Fruit fly (Drosophila melanogaster) whole organism, embryonic: ENCODE measurements around the gene Cyp4ac2.
A peak's percentile ranks its signal among the peaks of the same experiment; 100 is the strongest.

Experiments used
- B-H1 ChIP-seq: fragments of 200-800 bp; sonication (Bioruptor generic); IDR thresholded peaks from 3 replicates; pipeline ENCODE4 v1.3.6; 2022; ENCODE audit warnings: missing biosample characterization, missing genetic modification characterization
- CG10267 ChIP-seq: fragments of 200-800 bp; sonication (Bioruptor generic); optimal IDR thresholded peaks from 2 replicates; lab custom pipeline; 2018; ENCODE audit warnings: missing biosample characterization, mild to moderate bottlenecking, missing genetic modification characterization, moderate library complexity
- CG11093 ChIP-seq: fragments of 200-800 bp; sonication (Bioruptor generic); IDR thresholded peaks from 3 replicates; pipeline ENCODE4 v1.3.6; 2022; ENCODE audit warnings: missing biosample characterization, missing genetic modification characterization
- CG12769 ChIP-seq: fragments of 200-800 bp; sonication (Bioruptor generic); optimal IDR thresholded peaks from 2 replicates; lab custom pipeline; 2019; ENCODE audit warnings: missing biosample characterization, mild to moderate bottlenecking, missing genetic modification characterization, moderate library complexity
- CG14860 ChIP-seq: fragments of 200-800 bp; sonication (Bioruptor generic); IDR thresholded peaks from 3 replicates; pipeline ENCODE4 v1.3.6; 2022; ENCODE audit warnings: missing biosample characterization, missing genetic modification characterization; ENCODE audit not compliant: partially characterized antibody
- CG15011 ChIP-seq: fragments of 200-800 bp; sonication (Bioruptor generic); optimal IDR thresholded peaks from 3 replicates; lab custom pipeline; 2018; ENCODE audit warnings: missing biosample characterization, mild to moderate bottlenecking, missing genetic modification characterization
- CG15269 ChIP-seq: fragments of 200-800 bp; sonication (Bioruptor generic); optimal IDR thresholded peaks from 2 replicates; lab custom pipeline; 2018; ENCODE audit warnings: missing biosample characterization, mild to moderate bottlenecking, missing genetic modification characterization, moderate library complexity
- CG15479 ChIP-seq: fragments of 200-800 bp; sonication (Bioruptor generic); optimal IDR thresholded peaks from 3 replicates; lab custom pipeline; 2019; ENCODE audit warnings: missing biosample characterization, mild to moderate bottlenecking, missing genetic modification characterization, moderate library complexity
- CG16813 ChIP-seq: fragments of 200-800 bp; sonication (Bioruptor generic); IDR thresholded peaks from 3 replicates; pipeline ENCODE4 v1.3.6; 2022; ENCODE audit warnings: missing biosample characterization, missing genetic modification characterization; ENCODE audit not compliant: partially characterized antibody
- CG2116 ChIP-seq: fragments of 200-800 bp; sonication (Bioruptor generic); optimal IDR thresholded peaks from 3 replicates; lab custom pipeline; 2018; ENCODE audit warnings: missing biosample characterization, mild to moderate bottlenecking, missing genetic modification characterization
- CG2120 ChIP-seq: fragments of 200-800 bp; sonication (Bioruptor generic); optimal IDR thresholded peaks from 3 replicates; lab custom pipeline; 2016; ENCODE audit warnings: missing biosample characterization, missing genetic modification characterization
- CG2199 ChIP-seq: fragments of 200-800 bp; sonication (Bioruptor generic); IDR thresholded peaks from 3 replicates; pipeline ENCODE4 v1.3.6; 2022; ENCODE audit warnings: missing biosample characterization, missing genetic modification characterization
- CG3163 ChIP-seq: fragments of 200-800 bp; sonication (Bioruptor generic); optimal IDR thresholded peaks from 3 replicates; lab custom pipeline; 2016; ENCODE audit warnings: missing biosample characterization, missing genetic modification characterization
- CG3995 ChIP-seq: fragments of 200-800 bp; sonication (Bioruptor generic); optimal IDR thresholded peaks from 3 replicates; lab custom pipeline; 2016; ENCODE audit warnings: missing biosample characterization, missing genetic modification characterization
- CG42726 ChIP-seq: fragments of 200-800 bp; sonication (Bioruptor generic); IDR thresholded peaks from 2 replicates; pipeline ENCODE4 v1.3.6; 2022; ENCODE audit warnings: missing biosample characterization, missing genetic modification characterization; ENCODE audit not compliant: partially characterized antibody
- CG6791 ChIP-seq: fragments of 200-800 bp; sonication (Bioruptor generic); IDR thresholded peaks from 3 replicates; pipeline ENCODE4 v1.3.6; 2022; ENCODE audit warnings: missing biosample characterization, missing genetic modification characterization; ENCODE audit not compliant: partially characterized antibody
- CG6813 ChIP-seq: fragments of 200-800 bp; sonication (Bioruptor generic); optimal IDR thresholded peaks from 2 replicates; lab custom pipeline; 2017; ENCODE audit warnings: missing biosample characterization, missing genetic modification characterization, mild to moderate bottlenecking, moderate library complexity, missing genetic modification reagents
- D ChIP-seq, 2 experiments: fragments of 200-800 bp in 1 of 2; fragments of >200 bp in 1 of 2; sonication (Bioruptor generic) in 1 of 2; optimal IDR thresholded peaks; 2 replicates in 1 of 2; 3 replicates in 1 of 2; lab custom pipeline; 2017; ENCODE audit warnings: mild to moderate bottlenecking in 1 of 2, missing biosample characterization in 1 of 2, missing genetic modification characterization in 1 of 2, missing genetic modification reagents in 1 of 2
- Dbx ChIP-seq: fragments of 200-800 bp; sonication (Bioruptor generic); IDR thresholded peaks from 3 replicates; pipeline ENCODE4 v1.3.6; 2022; ENCODE audit warnings: missing biosample characterization, missing genetic modification characterization
- Dp ChIP-seq: fragments of 200-800 bp; sonication (Bioruptor generic); optimal IDR thresholded peaks from 2 replicates; lab custom pipeline; 2018; ENCODE audit warnings: missing biosample characterization, mild to moderate bottlenecking, missing genetic modification characterization, moderate library complexity
- Dref ChIP-seq: fragments of 200-800 bp; sonication (Bioruptor generic); IDR thresholded peaks from 2 replicates; pipeline ENCODE4 v1.3.6; 2022; ENCODE audit warnings: missing biosample characterization, missing genetic modification characterization
- H15 ChIP-seq: fragments of 200-800 bp; sonication (Bioruptor generic); IDR thresholded peaks from 3 replicates; pipeline ENCODE4 v1.3.6; 2022; ENCODE audit warnings: missing biosample characterization, missing genetic modification characterization
- HLH54F ChIP-seq: fragments of 200-800 bp; sonication (Bioruptor generic); optimal IDR thresholded peaks from 3 replicates; lab custom pipeline; 2016; ENCODE audit warnings: missing biosample characterization, missing genetic modification characterization
- Hey ChIP-seq: fragments of 200-800 bp; sonication (Bioruptor generic); optimal IDR thresholded peaks from 3 replicates; lab custom pipeline; 2018; ENCODE audit warnings: missing biosample characterization, mild to moderate bottlenecking, missing genetic modification characterization
- Hr39 ChIP-seq: fragments of >200 bp; optimal IDR thresholded peaks from 2 replicates; lab custom pipeline; 2017
- Hsf ChIP-seq: fragments of 200-800 bp; sonication (Bioruptor generic); optimal IDR thresholded peaks from 3 replicates; lab custom pipeline; 2016; ENCODE audit warnings: missing biosample characterization, missing genetic modification characterization
- Med ChIP-seq: fragments of 200-800 bp; sonication (Bioruptor generic); peaks from one replicate; lab custom pipeline; 2016; ENCODE audit warnings: missing biosample characterization, missing genetic modification characterization, mild to moderate bottlenecking, inconsistent platforms, moderate library complexity
- NC2α ChIP-seq: fragments of 200-800 bp; sonication (Bioruptor generic); optimal IDR thresholded peaks from 2 replicates; lab custom pipeline; 2016; ENCODE audit warnings: missing biosample characterization, missing genetic modification characterization
- Nf-YA ChIP-seq: fragments of 200-800 bp; sonication (Bioruptor generic); IDR thresholded peaks from 2 replicates; pipeline ENCODE4 v1.3.6; 2022; ENCODE audit warnings: missing biosample characterization, missing genetic modification characterization
- Oaz ChIP-seq: fragments of 200-800 bp; sonication (Bioruptor generic); IDR thresholded peaks from 2 replicates; pipeline ENCODE4 v1.3.6; 2022; ENCODE audit warnings: missing biosample characterization, missing genetic modification characterization
- Opbp ChIP-seq: fragments of 200-800 bp; sonication (Bioruptor generic); IDR thresholded peaks from 3 replicates; pipeline ENCODE4 v1.3.6; 2022; ENCODE audit warnings: missing biosample characterization, missing genetic modification characterization; ENCODE audit not compliant: partially characterized antibody
- Ravus ChIP-seq: fragments of 200-800 bp; sonication (Bioruptor generic); IDR thresholded peaks from 2 replicates; pipeline ENCODE4 v1.3.6; 2022; ENCODE audit warnings: missing biosample characterization, missing genetic modification characterization
- Scr ChIP-seq: fragments of 200-800 bp; sonication (Bioruptor generic); IDR thresholded peaks from 2 replicates; pipeline ENCODE4 v1.3.6; 2022; ENCODE audit warnings: missing biosample characterization, missing genetic modification characterization; ENCODE audit not compliant: partially characterized antibody
- Sin3A ChIP-seq: fragments of >200 bp; optimal IDR thresholded peaks from 2 replicates; lab custom pipeline; 2018
- Six4 ChIP-seq: fragments of 200-800 bp; sonication (Bioruptor generic); optimal IDR thresholded peaks from 2 replicates; lab custom pipeline; 2016; ENCODE audit warnings: missing biosample characterization, missing genetic modification characterization
- Usf ChIP-seq: fragments of 200-800 bp; sonication (Bioruptor generic); optimal IDR thresholded peaks from 2 replicates; lab custom pipeline; 2017; ENCODE audit warnings: missing genotype, missing biosample characterization, missing genetic modification characterization
- caup ChIP-seq: fragments of 200-800 bp; sonication (Bioruptor generic); optimal IDR thresholded peaks from 3 replicates; lab custom pipeline; 2017; ENCODE audit warnings: missing biosample characterization, mild to moderate bottlenecking, missing genetic modification characterization, moderate library complexity; ENCODE audit not compliant: severe bottlenecking
- emc ChIP-seq: fragments of 200-800 bp; sonication (Bioruptor generic); optimal IDR thresholded peaks from 2 replicates; lab custom pipeline; 2016; ENCODE audit warnings: missing biosample characterization, missing genetic modification characterization
- ewg ChIP-seq: fragments of 200-800 bp; sonication (Bioruptor generic); optimal IDR thresholded peaks from 3 replicates; lab custom pipeline; 2017; ENCODE audit warnings: mild to moderate bottlenecking, missing biosample characterization, missing genetic modification reagents, missing genetic modification characterization
- gcm ChIP-seq: fragments of 200-800 bp; sonication (Bioruptor generic); optimal IDR thresholded peaks from 2 replicates; lab custom pipeline; 2019; ENCODE audit warnings: missing biosample characterization, mild to moderate bottlenecking, missing genetic modification characterization, moderate library complexity
- jigr1 ChIP-seq: fragments of 200-800 bp; sonication (Bioruptor generic); IDR thresholded peaks from 3 replicates; pipeline ENCODE4 v1.3.6; 2022; ENCODE audit warnings: missing biosample characterization, missing genetic modification characterization
- lab ChIP-seq: fragments of 200-800 bp; sonication (Bioruptor generic); optimal IDR thresholded peaks from 3 replicates; lab custom pipeline; 2017; ENCODE audit warnings: missing biosample characterization, missing genetic modification characterization, mild to moderate bottlenecking, moderate library complexity, missing genetic modification reagents
- lbe ChIP-seq: fragments of 200-800 bp; sonication (Bioruptor generic); optimal IDR thresholded peaks from 2 replicates; lab custom pipeline; 2016; ENCODE audit warnings: missing biosample characterization, mild to moderate bottlenecking, missing genetic modification characterization
- lilli ChIP-seq: fragments of 200-800 bp; sonication (Bioruptor generic); optimal IDR thresholded peaks from 3 replicates; lab custom pipeline; 2016; ENCODE audit warnings: missing biosample characterization, missing genetic modification characterization
- peb ChIP-seq: fragments of 200-800 bp; sonication (Bioruptor generic); IDR thresholded peaks from 2 replicates; pipeline ENCODE4 v1.3.6; 2022; ENCODE audit warnings: missing biosample characterization, missing genetic modification characterization
- pho ChIP-seq: fragments of 200-800 bp; sonication (Bioruptor generic); optimal IDR thresholded peaks from 2 replicates; lab custom pipeline; 2016; ENCODE audit warnings: missing biosample characterization, missing genetic modification characterization
- pzg ChIP-seq: fragments of 200-800 bp; sonication (Bioruptor generic); optimal IDR thresholded peaks from 3 replicates; lab custom pipeline; 2018; ENCODE audit warnings: missing biosample characterization, mild to moderate bottlenecking, missing genetic modification characterization, moderate library complexity
- so ChIP-seq: fragments of 200-800 bp; sonication (Bioruptor generic); IDR thresholded peaks from 3 replicates; pipeline ENCODE4 v1.3.6; 2022; ENCODE audit warnings: missing biosample characterization, missing genetic modification characterization
- sr ChIP-seq: fragments of 200-800 bp; sonication (Bioruptor generic); IDR thresholded peaks from 3 replicates; pipeline ENCODE4 v1.3.6; 2022; ENCODE audit warnings: missing biosample characterization, missing genetic modification characterization
- tin ChIP-seq: fragments of 200-800 bp; sonication (Bioruptor generic); optimal IDR thresholded peaks from 3 replicates; lab custom pipeline; 2016; ENCODE audit warnings: missing biosample characterization, missing genetic modification characterization
- tna ChIP-seq: fragments of 200-800 bp; sonication (Bioruptor generic); IDR thresholded peaks from 2 replicates; pipeline ENCODE4 v1.3.6; 2022; ENCODE audit warnings: missing biosample characterization, missing genetic modification characterization; ENCODE audit not compliant: partially characterized antibody

Gene Cyp4ac2

DNA sequence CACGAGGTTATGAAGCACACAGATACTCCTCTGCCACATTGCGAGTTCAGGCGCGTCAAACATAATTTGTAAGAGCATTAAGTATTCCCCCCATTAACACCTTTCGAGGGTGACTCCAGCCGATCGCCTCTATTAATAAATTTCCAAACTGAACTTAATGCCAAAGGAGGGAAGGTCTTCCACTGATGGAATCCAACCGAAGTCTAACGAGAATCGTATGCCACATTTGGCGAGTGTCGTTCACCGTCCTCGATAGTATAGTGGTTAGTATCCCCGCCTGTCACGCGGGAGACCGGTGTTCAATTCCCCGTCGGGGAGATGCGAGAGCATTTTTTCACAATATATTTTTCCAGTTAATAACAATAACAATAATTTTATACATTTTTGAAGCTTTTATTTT lies 25.7 kb upstream of the Cyp4ac2 start (continued):
- TF ChIP-seq Med (GFP tag; lab: Kevin White, UChicago) (peak; percentile 40), caup (GFP tag; lab: Kevin White, UChicago) (no peak), sr (0 out of 3 replicates have a peak, but pooled peaks have one; percentile 23), pzg (no peak), emc (GFP tag; lab: Kevin White, UChicago) (no peak), CG16813 (GFP tag; lab: Robert Waterston, UW) (peak; percentile 85), CG3163 (GFP tag; lab: Kevin White, UChicago) (no peak), HLH54F (no peak), B-H1 (GFP tag; lab: Robert Waterston, UW) (peak; percentile 14; the same call in 1 of the 3 replicates), CG2120 (no peak), H15 (GFP tag; lab: Robert Waterston, UW) (no peak), CG15011 (GFP tag; lab: Kevin White, UChicago) (no peak), D (optimal IDR thresholded peaks at IDR 0.05; lab: Kevin White, UChicago) (no peak), D (GFP tag; optimal IDR thresholded peaks at IDR 0.05; lab: Kevin White, UChicago) (no peak), Dp (GFP tag; lab: Kevin White, UChicago) (no peak), CG6813 (GFP tag; lab: Kevin White, UChicago) (no peak), so (GFP tag; lab: Robert Waterston, UW) (peak; percentile 7; the same call in 1 of the 3 replicates), CG15479 (no peak), CG42726 (GFP tag; lab: Robert Waterston, UW) (peak; percentile 89), tin (GFP tag; lab: Kevin White, UChicago) (no peak), Scr (GFP tag; lab: Robert Waterston, UW) (peak; percentile 72), Hey (tag; lab: Kevin White, UChicago) (no peak), lbe (GFP tag; lab: Kevin White, UChicago) (no peak), Opbp (peak; percentile 92), Usf (GFP tag; lab: Kevin White, UChicago) (no peak), jigr1 (GFP tag; lab: Robert Waterston, UW) (no peak), NC2α (GFP tag; lab: Kevin White, UChicago) (no peak), gcm (no peak), CG6791 (GFP tag; lab: Robert Waterston, UW) (peak; percentile 92), CG12769 (peak; percentile 54), CG2199 (GFP tag; lab: Robert Waterston, UW) (peak; percentile 89), Dref (GFP tag; lab: Robert Waterston, UW) (no peak), CG15269 (tag; lab: Kevin White, UChicago) (no peak), CG10267 (tag; lab: Kevin White, UChicago) (no peak), Hsf (GFP tag; lab: Kevin White, UChicago) (no peak), peb (no peak), Hr39 (no peak), Ravus (GFP tag; lab: Robert Waterston, UW) (no peak), CG14860 (GFP tag; lab: Robert Waterston, UW) (peak; percentile 76; the same call in 2 of the 3 replicates), Sin3A (lab: Kevin White, UChicago) (no peak), Nf-YA (GFP tag; lab: Robert Waterston, UW) (no peak), CG3995 (no peak), tna (GFP tag; lab: Robert Waterston, UW) (peak; percentile 90), CG11093 (GFP tag; lab: Robert Waterston, UW) (no peak), lab (no peak), lilli (GFP tag; lab: Kevin White, UChicago) (no peak), pho (GFP tag; lab: Kevin White, UChicago) (no peak), Oaz (GFP tag; lab: Robert Waterston, UW) (no peak), Dbx (GFP tag; lab: Robert Waterston, UW) (no peak), ewg (GFP tag; lab: Kevin White, UChicago) (no peak), Six4 (GFP tag; lab: Kevin White, UChicago) (no peak), CG2116 (GFP tag; lab: Kevin White, UChicago) (no peak)
